Worm (Caenorhabditis elegans): ENCODE results near the gene maoc-1.

maoc-1 gene

DNA sequence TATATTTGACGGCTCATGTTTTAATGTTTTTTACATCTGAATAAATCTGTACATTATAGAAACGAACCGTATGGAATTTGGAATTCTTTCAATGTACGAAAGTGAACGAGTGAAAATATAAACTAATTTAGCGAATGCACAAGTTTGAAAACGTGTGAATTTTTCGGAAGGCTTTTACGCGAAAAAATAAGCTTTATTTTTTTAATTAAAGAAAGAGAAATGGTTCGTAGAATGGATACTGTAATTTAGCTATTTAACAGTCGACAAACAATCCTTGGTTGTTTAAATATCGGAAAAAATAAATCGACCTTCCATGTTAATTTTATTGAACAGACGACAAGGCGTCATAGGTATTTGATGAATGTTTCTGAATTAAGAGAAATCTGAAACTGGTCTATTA is 535 bp upstream of the maoc-1 start, which contains the start of gene acdh-12:
acdh-12 (minus strand) TSS at position 101 of the 400 bp plus-strand sequence.
- no peak for TF ChIP-seq cog-1 (tag; optimal IDR thresholded peaks at IDR 0.05)
- TF ChIP-seq tab-1 (GFP tag; IDR thresholded peaks at IDR 0.05) = no peak
- TF ChIP-seq flt-1 (GFP tag; IDR thresholded peaks at IDR 0.05) = no peak
- TF ChIP-seq ref-1 (GFP tag; conservative IDR thresholded peaks at IDR 0.05) = no peak
- TF ChIP-seq ztf-29 (GFP tag; IDR thresholded peaks at IDR 0.05) = no peak
- TF ChIP-seq T22C8.4 (GFP tag; IDR thresholded peaks at IDR 0.05) = no peak
- no peak for TF ChIP-seq klf-2 (GFP tag; conservative IDR thresholded peaks at IDR 0.05)
- TF ChIP-seq med-1 (GFP tag; optimal IDR thresholded peaks at IDR 0.05; ENCODE audit: insufficient read depth) = no peak
- TF ChIP-seq ztf-23 (GFP tag; IDR thresholded peaks at IDR 0.05) = no peak

DNA sequence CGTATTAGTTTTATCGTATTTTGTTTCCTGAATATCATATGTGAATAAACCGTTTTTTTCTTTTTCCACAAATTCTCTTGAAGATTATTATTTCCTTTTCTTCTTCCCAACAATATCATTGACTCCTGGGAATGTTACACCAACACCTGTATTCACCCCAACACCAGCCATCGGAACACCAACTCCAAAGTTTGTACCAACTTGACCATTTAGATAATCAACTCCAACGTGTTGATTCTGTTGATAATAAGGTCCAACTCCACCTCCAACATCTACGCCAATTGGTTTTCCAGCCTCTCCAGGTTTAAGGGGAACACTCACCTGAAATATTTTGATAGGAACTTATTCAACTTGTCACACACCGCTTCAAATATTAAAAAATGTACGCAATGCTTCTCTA is 1.4 kb downstream of the maoc-1 start:
- TF ChIP-seq klf-2 (GFP tag; conservative IDR thresholded peaks at IDR 0.05) (no peak), cog-1 (tag; optimal IDR thresholded peaks at IDR 0.05) (no peak), ztf-29 (GFP tag; IDR thresholded peaks at IDR 0.05) (no peak), tab-1 (GFP tag; IDR thresholded peaks at IDR 0.05) (no peak), flt-1 (GFP tag; IDR thresholded peaks at IDR 0.05) (no peak), med-1 (GFP tag; optimal IDR thresholded peaks at IDR 0.05; ENCODE audit: insufficient read depth) (no peak), ref-1 (GFP tag; conservative IDR thresholded peaks at IDR 0.05) (no peak), ztf-23 (GFP tag; IDR thresholded peaks at IDR 0.05) (no peak), T22C8.4 (GFP tag; IDR thresholded peaks at IDR 0.05) (no peak)

DNA sequence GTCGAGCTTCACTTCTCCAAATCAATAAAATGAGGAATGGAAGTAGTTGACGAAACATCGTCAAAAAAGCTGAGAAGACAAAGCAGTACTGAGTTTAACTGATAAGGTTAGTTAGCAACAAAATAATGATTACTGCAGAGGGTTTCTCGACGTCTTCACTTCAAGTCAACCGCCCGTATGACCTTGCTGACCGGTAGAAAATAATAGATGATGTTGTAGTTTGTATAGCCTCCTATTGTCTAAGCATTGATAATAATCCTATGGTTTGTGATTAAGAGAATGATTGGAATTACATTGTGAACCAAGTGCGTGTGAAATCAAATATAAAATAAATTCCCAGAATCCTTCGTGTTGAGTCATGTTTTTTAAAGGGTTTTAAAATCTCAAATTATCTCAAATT is 3.2 kb downstream of the maoc-1 start, which contains the start of gene E04F6.6:
E04F6.6 (minus strand) TSS at position 258 of the 400 bp plus-strand sequence.
- TF ChIP-seq ref-1 (GFP tag; conservative IDR thresholded peaks at IDR 0.05) = no peak
- no peak for TF ChIP-seq T22C8.4 (GFP tag; IDR thresholded peaks at IDR 0.05)
- no peak for TF ChIP-seq cog-1 (tag; optimal IDR thresholded peaks at IDR 0.05)
- no peak for TF ChIP-seq flt-1 (GFP tag; IDR thresholded peaks at IDR 0.05)
- TF ChIP-seq tab-1 (GFP tag; IDR thresholded peaks at IDR 0.05) = no peak
- no peak for TF ChIP-seq ztf-29 (GFP tag; IDR thresholded peaks at IDR 0.05)
- TF ChIP-seq med-1 (GFP tag; optimal IDR thresholded peaks at IDR 0.05; ENCODE audit: insufficient read depth) = no peak
- no peak for TF ChIP-seq klf-2 (GFP tag; conservative IDR thresholded peaks at IDR 0.05)

DNA sequence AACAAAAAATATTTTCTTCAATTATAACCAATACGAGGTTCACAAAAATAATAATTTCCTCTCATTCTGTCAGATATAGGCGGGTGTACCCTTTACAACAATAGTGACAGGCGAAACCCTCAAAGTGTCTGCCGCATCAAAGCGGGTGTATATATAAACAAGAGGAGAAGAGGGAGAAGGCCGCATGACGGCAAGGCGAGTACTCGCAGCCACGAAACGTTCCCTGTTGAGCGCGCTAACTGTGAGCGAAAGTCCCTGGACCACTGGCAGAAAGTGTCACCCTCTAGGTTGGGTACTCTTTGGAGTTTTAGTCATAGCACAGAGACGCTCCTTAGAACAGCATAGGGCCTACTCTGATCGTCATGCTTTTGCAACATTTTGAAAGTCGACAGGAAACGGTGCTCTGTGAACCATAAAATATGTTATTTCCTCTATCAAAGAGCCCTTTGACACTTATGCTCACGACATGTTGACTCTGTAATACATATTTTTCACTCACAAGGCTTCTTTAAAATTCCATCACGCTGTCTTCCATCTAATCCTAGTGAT is 4.0 kb downstream of the maoc-1 start, which contains the start of gene pcrg-1:
pcrg-1 (plus strand) TSS at position 499 of the 549 bp plus-strand sequence.
- peak; percentile 85 for TF ChIP-seq ztf-29 (GFP tag; IDR thresholded peaks at IDR 0.05)
- peak; percentile 95 for TF ChIP-seq flt-1 (GFP tag; IDR thresholded peaks at IDR 0.05)
- peak; percentile 96 for TF ChIP-seq tab-1 (GFP tag; IDR thresholded peaks at IDR 0.05)
- TF ChIP-seq klf-2 (GFP tag; conservative IDR thresholded peaks at IDR 0.05) = peak; percentile 86
- peak; percentile 92 for TF ChIP-seq T22C8.4 (GFP tag; IDR thresholded peaks at IDR 0.05)
- peak; percentile 94 for TF ChIP-seq ztf-23 (GFP tag; IDR thresholded peaks at IDR 0.05)
- TF ChIP-seq med-1 (GFP tag; optimal IDR thresholded peaks at IDR 0.05; ENCODE audit: insufficient read depth) = peak; percentile 61
- TF ChIP-seq ref-1 (GFP tag; conservative IDR thresholded peaks at IDR 0.05) = peak; percentile 82
- peak; percentile 74 for TF ChIP-seq cog-1 (tag; optimal IDR thresholded peaks at IDR 0.05)

DNA sequence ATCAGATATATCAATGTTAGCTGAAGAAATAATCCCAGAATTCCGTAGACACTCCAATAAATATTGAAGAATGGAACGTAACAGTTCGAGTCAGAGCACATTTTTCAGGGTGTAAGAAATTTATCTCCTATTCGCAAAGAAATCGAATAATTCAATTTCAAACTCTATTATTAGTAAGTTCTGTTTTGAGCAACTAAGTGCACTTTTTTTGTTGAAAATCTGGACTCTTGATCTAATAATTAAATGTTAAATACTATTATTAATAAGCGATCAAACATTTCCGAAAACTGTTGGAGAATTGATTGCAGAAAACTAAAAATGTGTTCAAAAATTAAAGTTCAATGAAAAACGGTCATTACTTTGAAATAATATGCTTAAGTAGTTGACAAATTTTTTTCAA is 7.0 kb downstream of the maoc-1 start, which contains the start of gene srd-56:
srd-56 (minus strand) TSS at position 101 of the 400 bp plus-strand sequence.
- TF ChIP-seq ztf-23 (GFP tag; IDR thresholded peaks at IDR 0.05) (no peak), klf-2 (GFP tag; conservative IDR thresholded peaks at IDR 0.05) (no peak), ref-1 (GFP tag; conservative IDR thresholded peaks at IDR 0.05) (no peak), flt-1 (GFP tag; IDR thresholded peaks at IDR 0.05) (no peak), med-1 (GFP tag; optimal IDR thresholded peaks at IDR 0.05; ENCODE audit: insufficient read depth) (no peak), ztf-29 (GFP tag; IDR thresholded peaks at IDR 0.05) (no peak), T22C8.4 (GFP tag; IDR thresholded peaks at IDR 0.05) (no peak), cog-1 (tag; optimal IDR thresholded peaks at IDR 0.05) (no peak), tab-1 (GFP tag; IDR thresholded peaks at IDR 0.05) (no peak)

DNA sequence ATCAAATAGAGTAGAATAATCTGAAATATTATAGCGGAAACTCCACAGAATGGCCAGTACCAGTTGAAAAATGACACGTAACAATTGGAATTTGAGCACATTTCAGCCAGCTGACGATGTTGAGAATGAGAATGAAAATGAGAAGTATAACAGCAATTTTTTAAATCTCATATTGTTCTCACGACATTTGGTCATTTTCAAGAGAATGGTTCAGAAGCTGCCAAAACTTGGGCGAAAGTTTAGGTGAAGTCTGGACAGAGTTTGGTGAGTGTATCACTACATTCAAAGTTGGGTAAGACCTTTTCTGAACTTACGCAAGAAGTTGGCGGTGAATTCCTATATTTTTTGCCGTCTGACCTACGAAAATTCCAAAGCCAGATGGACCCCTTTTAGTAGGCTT is 8.9 kb downstream of the maoc-1 start, which contains the start of gene srd-58:
srd-58 (minus strand) TSS at position 101 of the 400 bp plus-strand sequence.
- no peak for TF ChIP-seq tab-1 (GFP tag; IDR thresholded peaks at IDR 0.05)
- TF ChIP-seq ztf-23 (GFP tag; IDR thresholded peaks at IDR 0.05) = no peak
- no peak for TF ChIP-seq ztf-29 (GFP tag; IDR thresholded peaks at IDR 0.05)

DNA sequence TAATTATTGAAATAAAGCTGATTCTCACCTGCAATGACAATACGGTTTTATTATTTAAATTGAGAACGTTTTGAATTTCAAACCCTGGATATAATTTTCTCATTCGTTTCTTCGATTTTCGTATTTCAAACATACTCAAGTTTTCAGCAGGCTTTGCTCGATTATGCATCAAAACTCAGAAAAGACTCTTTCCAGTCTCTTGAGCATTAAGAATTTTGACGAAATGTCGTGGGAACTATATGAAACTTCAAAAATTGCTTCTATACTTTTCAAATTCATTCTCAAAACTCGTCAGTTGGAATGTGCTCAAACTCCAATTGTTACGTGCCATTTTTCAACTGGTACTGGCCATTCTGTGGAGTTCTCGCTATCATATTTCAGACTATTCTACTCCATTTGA is 9.3 kb downstream of the maoc-1 start, which contains the start of gene srd-59:
srd-59 (plus strand) TSS at position 301 of the 400 bp plus-strand sequence.
- TF ChIP-seq klf-2 (GFP tag; conservative IDR thresholded peaks at IDR 0.05) = no peak
- TF ChIP-seq flt-1 (GFP tag; IDR thresholded peaks at IDR 0.05) = no peak
- TF ChIP-seq ztf-29 (GFP tag; IDR thresholded peaks at IDR 0.05) = no peak
- TF ChIP-seq T22C8.4 (GFP tag; IDR thresholded peaks at IDR 0.05) = no peak
- no peak for TF ChIP-seq tab-1 (GFP tag; IDR thresholded peaks at IDR 0.05)
- TF ChIP-seq ref-1 (GFP tag; conservative IDR thresholded peaks at IDR 0.05) = no peak
- no peak for TF ChIP-seq ztf-23 (GFP tag; IDR thresholded peaks at IDR 0.05)
- TF ChIP-seq med-1 (GFP tag; optimal IDR thresholded peaks at IDR 0.05; ENCODE audit: insufficient read depth) = no peak
- no peak for TF ChIP-seq cog-1 (tag; optimal IDR thresholded peaks at IDR 0.05)

DNA sequence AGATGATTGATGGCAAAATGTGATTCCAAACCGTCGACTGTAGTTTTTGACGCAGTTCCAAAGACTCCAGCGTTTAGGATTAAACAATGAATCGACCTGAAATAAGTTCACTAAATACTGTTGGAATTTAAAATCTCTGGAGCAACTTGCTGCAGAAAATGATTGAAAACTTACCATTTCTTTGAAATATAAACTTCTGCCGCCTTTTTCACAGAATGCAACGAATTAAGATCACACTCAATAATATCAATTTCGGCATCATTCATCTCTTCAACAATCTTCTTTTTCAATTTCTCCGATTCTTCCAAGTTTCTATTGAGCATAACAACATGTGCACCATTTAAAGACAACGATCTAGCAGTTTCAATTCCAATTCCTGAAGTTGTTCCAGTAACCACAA is 11.6 kb downstream of the maoc-1 start:
- TF ChIP-seq med-1 (GFP tag; optimal IDR thresholded peaks at IDR 0.05; ENCODE audit: insufficient read depth) (no peak), klf-2 (GFP tag; conservative IDR thresholded peaks at IDR 0.05) (no peak), ztf-23 (GFP tag; IDR thresholded peaks at IDR 0.05) (no peak), T22C8.4 (GFP tag; IDR thresholded peaks at IDR 0.05) (no peak)

DNA sequence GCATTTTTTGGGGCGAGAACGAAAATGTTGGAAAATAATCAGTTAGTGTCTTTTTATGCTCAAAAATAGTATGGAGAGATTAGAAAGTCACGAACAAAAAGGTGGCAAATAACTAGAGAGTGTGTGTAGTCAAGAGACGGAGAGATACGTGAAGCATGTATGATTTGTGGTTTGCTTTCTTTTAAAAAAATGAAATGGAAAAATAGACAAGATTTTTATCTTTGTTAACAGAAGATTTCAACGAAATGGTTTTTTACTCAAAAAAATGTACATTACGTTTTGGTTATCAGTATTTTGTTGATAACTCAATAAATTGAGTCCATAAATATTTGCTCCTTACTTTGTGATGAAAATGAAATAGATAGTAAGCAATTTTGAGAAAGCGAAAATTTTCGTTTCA is 12.1 kb downstream of the maoc-1 start, which contains the start of gene dhs-7:
dhs-7 (minus strand) TSS at position 277 of the 400 bp plus-strand sequence.
- no peak for TF ChIP-seq flt-1 (GFP tag; IDR thresholded peaks at IDR 0.05)
- no peak for TF ChIP-seq ztf-23 (GFP tag; IDR thresholded peaks at IDR 0.05)
- no peak for TF ChIP-seq med-1 (GFP tag; optimal IDR thresholded peaks at IDR 0.05; ENCODE audit: insufficient read depth)
- TF ChIP-seq ref-1 (GFP tag; conservative IDR thresholded peaks at IDR 0.05) = no peak
- TF ChIP-seq tab-1 (GFP tag; IDR thresholded peaks at IDR 0.05) = no peak
- no peak for TF ChIP-seq klf-2 (GFP tag; conservative IDR thresholded peaks at IDR 0.05)
- TF ChIP-seq cog-1 (tag; optimal IDR thresholded peaks at IDR 0.05) = no peak
- TF ChIP-seq ztf-29 (GFP tag; IDR thresholded peaks at IDR 0.05) = no peak
- TF ChIP-seq T22C8.4 (GFP tag; IDR thresholded peaks at IDR 0.05) = no peak

Data from whole organism, midembryonic.